Fruit fly (Drosophila melanogaster) whole organism, pupa: ENCODE data around the gene CG14556.

Experiments used
- CG10348 ChIP-seq: fragments of 200-800 bp; sonication (Bioruptor generic); IDR thresholded peaks from 2 replicates; pipeline ENCODE4 v1.3.6; 2022; ENCODE audit warnings: missing biosample characterization, missing genetic modification characterization
- CG12605 ChIP-seq: fragments of 200-800 bp; sonication (Bioruptor generic); IDR thresholded peaks from 2 replicates; pipeline ENCODE4 v1.3.6; 2022; ENCODE audit warnings: missing biosample characterization, missing genetic modification characterization
- CG13204 ChIP-seq: fragments of 200-800 bp; sonication (Bioruptor generic); optimal IDR thresholded peaks from 2 replicates; lab custom pipeline; 2018; ENCODE audit warnings: missing biosample characterization, mild to moderate bottlenecking, missing genetic modification characterization, moderate library complexity
- CG4496 ChIP-seq: fragments of 200-800 bp; sonication (Bioruptor generic); IDR thresholded peaks from 3 replicates; pipeline ENCODE4 v1.3.6; 2022; ENCODE audit warnings: missing biosample characterization, missing genetic modification characterization
- CG8301 ChIP-seq: fragments of 200-800 bp; sonication (Bioruptor generic); optimal IDR thresholded peaks from 2 replicates; lab custom pipeline; 2018; ENCODE audit warnings: missing biosample characterization, mild to moderate bottlenecking, missing genetic modification characterization
- CG9948 ChIP-seq: fragments of 200-800 bp; sonication (Bioruptor generic); optimal IDR thresholded peaks from 2 replicates; lab custom pipeline; 2018; ENCODE audit warnings: missing biosample characterization, mild to moderate bottlenecking, missing genetic modification characterization, moderate library complexity
- D1 ChIP-seq: fragments of 200-800 bp; sonication (Bioruptor generic); optimal IDR thresholded peaks from 2 replicates; lab custom pipeline; 2018; ENCODE audit warnings: missing biosample characterization, mild to moderate bottlenecking, missing genetic modification characterization, moderate library complexity
- EcR ChIP-seq: fragments of 200-800 bp; sonication (Bioruptor generic); optimal IDR thresholded peaks from 3 replicates; lab custom pipeline; 2019; ENCODE audit warnings: missing biosample characterization, missing genetic modification characterization, mild to moderate bottlenecking, moderate library complexity, missing genetic modification reagents
- Ets98B ChIP-seq: fragments of 200-800 bp; sonication (Bioruptor generic); IDR thresholded peaks from 2 replicates; pipeline ENCODE4 v1.3.6; 2022; ENCODE audit warnings: missing biosample characterization, missing genetic modification characterization
- Snoo ChIP-seq: fragments of 200-800 bp; sonication (Bioruptor generic); optimal IDR thresholded peaks from 3 replicates; lab custom pipeline; 2017; ENCODE audit warnings: missing biosample characterization, mild to moderate bottlenecking, missing genetic modification characterization, inconsistent platforms
- fd96Ca ChIP-seq: fragments of 200-800 bp; sonication (Bioruptor generic); IDR thresholded peaks from 3 replicates; pipeline ENCODE4 v1.3.6; 2022; ENCODE audit warnings: missing biosample characterization, missing genetic modification characterization
- rn ChIP-seq: fragments of 200-800 bp; sonication (Bioruptor generic); IDR thresholded peaks from 2 replicates; pipeline ENCODE4 v1.3.6; 2022; ENCODE audit warnings: missing biosample characterization, missing genetic modification characterization

DNA sequence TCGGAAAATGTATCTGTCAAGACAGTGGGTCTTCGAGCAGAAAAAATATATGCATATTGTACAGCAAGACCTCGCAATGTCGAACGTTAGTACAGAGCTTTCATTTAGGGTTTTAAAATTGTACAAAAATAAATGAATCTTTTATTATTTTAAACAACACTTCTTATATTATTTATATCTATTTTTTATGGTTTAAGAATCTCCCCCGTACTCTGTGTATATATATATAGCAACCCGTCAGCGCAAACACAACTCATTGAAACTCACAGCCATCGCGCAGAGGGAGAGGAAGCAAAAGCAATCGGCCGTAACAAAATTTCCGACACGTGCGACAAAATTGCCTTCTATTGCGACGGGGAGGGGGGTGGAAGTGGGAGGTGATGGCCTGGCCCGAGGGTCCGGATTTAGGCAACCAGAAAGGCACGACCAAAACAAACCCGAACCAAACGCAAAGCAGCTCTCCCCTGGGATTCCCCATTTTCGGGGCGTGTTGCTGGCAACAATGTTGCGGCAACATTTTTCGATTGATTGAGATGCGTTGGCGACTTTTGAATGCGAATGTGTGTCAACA, 20.4 kb upstream of the CG14556 start:
- TF ChIP-seq fd96Ca (GFP tag; lab: Robert Waterston, UW) (peak; percentile 61; the same call in 1 of the 3 replicates), CG9948 (no peak), CG13204 (GFP tag; lab: Kevin White, UChicago) (no peak), EcR (no peak), Ets98B (GFP tag; lab: Robert Waterston, UW) (peak; percentile 77), CG8301 (peak; percentile 40), Snoo (tag; lab: Kevin White, UChicago) (no peak), CG12605 (GFP tag; lab: Robert Waterston, UW) (peak; percentile 30; the same call in 1 of the 2 replicates), D1 (tag; lab: Kevin White, UChicago) (no peak), CG10348 (GFP tag; lab: Robert Waterston, UW) (peak; percentile 38; the same call in 1 of the 2 replicates), CG4496 (peak; percentile 79), rn (GFP tag; lab: Robert Waterston, UW) (peak; percentile 31; the same call in 1 of the 2 replicates)
